Worm (Caenorhabditis elegans) whole organism, L3 larva: Measurements from ENCODE around the gene R01H10.4.

Source experiments
- R02D3.7 ChIP-seq: fragments of 150-350 bp; optimal IDR thresholded peaks from 2 replicates; lab custom pipeline; 2014; ENCODE audit warnings: missing biosample characterization, missing genetic modification characterization
- ama-1 ChIP-seq: fragments of 150-350 bp; optimal IDR thresholded peaks from 2 replicates; lab custom pipeline; 2018
- ceh-16 ChIP-seq: sonication (generic microtip); optimal IDR thresholded peaks from 2 replicates; lab custom pipeline; 2017; ENCODE audit warnings: missing biosample characterization, missing genetic modification characterization
- ceh-28 ChIP-seq: fragments of 150-350 bp; optimal IDR thresholded peaks from 2 replicates; lab custom pipeline; 2014; ENCODE audit warnings: missing biosample characterization, missing genetic modification reagents, missing genetic modification characterization
- ceh-9 ChIP-seq: sonication (generic microtip); optimal IDR thresholded peaks from 2 replicates; lab custom pipeline; 2018; ENCODE audit warnings: missing biosample characterization, missing genetic modification characterization
- daf-12 ChIP-seq: fragments of 150-350 bp; optimal IDR thresholded peaks from 2 replicates; lab custom pipeline; 2014; ENCODE audit warnings: missing biosample characterization, missing genetic modification reagents, missing genetic modification characterization
- egl-5 ChIP-seq: fragments of 150-350 bp; optimal IDR thresholded peaks from 2 replicates; lab custom pipeline; 2017; ENCODE audit warnings: missing biosample characterization, missing genetic modification reagents, missing genetic modification characterization, inconsistent platforms
- elt-1 ChIP-seq: fragments of 150-350 bp; optimal IDR thresholded peaks from 2 replicates; lab custom pipeline; 2014; ENCODE audit warnings: missing biosample characterization, missing genetic modification characterization
- elt-3 ChIP-seq, 3 experiments: fragments of 150-350 bp in 1 of 3; sonication (generic microtip) in 2 of 3; optimal IDR thresholded peaks; 2 replicates in 2 of 3; 4 replicates in 1 of 3; lab custom pipeline; 2014 to 2017; ENCODE audit warnings: missing biosample characterization in 3 of 3, missing genetic modification characterization in 3 of 3
- eor-1 ChIP-seq, 2 experiments: fragments of 150-350 bp; optimal IDR thresholded peaks; 2 replicates each; lab custom pipeline; 2014 to 2018; ENCODE audit warnings: missing biosample characterization in 2 of 2, missing genetic modification characterization in 2 of 2
- fkh-10 ChIP-seq: sonication (generic microtip); optimal IDR thresholded peaks from 2 replicates; lab custom pipeline; 2017; ENCODE audit warnings: missing biosample characterization, missing genetic modification reagents, missing genetic modification characterization
- fos-1 ChIP-seq: fragments of 150-350 bp; optimal IDR thresholded peaks from 2 replicates; lab custom pipeline; 2014; ENCODE audit warnings: missing biosample characterization, missing genetic modification characterization
- hmg-11 ChIP-seq: sonication (generic microtip); optimal IDR thresholded peaks from 2 replicates; lab custom pipeline; 2016; ENCODE audit warnings: missing genetic modification characterization, missing compliant biosample characterization
- lin-15B ChIP-seq: fragments of 150-350 bp; optimal IDR thresholded peaks from 2 replicates; lab custom pipeline; 2014; ENCODE audit warnings: missing biosample characterization, missing genetic modification characterization
- lin-39 ChIP-seq: fragments of 150-350 bp; optimal IDR thresholded peaks from 2 replicates; lab custom pipeline; 2018; ENCODE audit warnings: missing biosample characterization, missing genetic modification reagents, missing genetic modification characterization
- mdl-1 ChIP-seq: fragments of 150-350 bp; optimal IDR thresholded peaks from 2 replicates; lab custom pipeline; 2014; ENCODE audit warnings: missing biosample characterization, missing genetic modification characterization
- mml-1 ChIP-seq: fragments of 150-350 bp; sonication (generic microtip); optimal IDR thresholded peaks from 3 replicates; lab custom pipeline; 2014; ENCODE audit warnings: missing biosample characterization, missing genetic modification characterization
- nfya-1 ChIP-seq: sonication (generic microtip); optimal IDR thresholded peaks from 2 replicates; lab custom pipeline; 2017; ENCODE audit warnings: missing genetic modification characterization, mild to moderate bottlenecking, missing compliant biosample characterization, antibody characterized with exemption, moderate library complexity; ENCODE audit not compliant: insufficient read depth
- nhr-11 ChIP-seq: fragments of 150-350 bp; optimal IDR thresholded peaks from 2 replicates; lab custom pipeline; 2014; ENCODE audit warnings: missing biosample characterization, missing genetic modification characterization
- nhr-12 ChIP-seq: fragments of 150-350 bp; optimal IDR thresholded peaks from 2 replicates; lab custom pipeline; 2014; ENCODE audit warnings: missing biosample characterization, missing genetic modification characterization
- nhr-237 ChIP-seq: fragments of 150-350 bp; optimal IDR thresholded peaks from 2 replicates; lab custom pipeline; 2014; ENCODE audit warnings: missing biosample characterization, missing genetic modification characterization
- nhr-25 ChIP-seq: sonication (generic microtip); optimal IDR thresholded peaks from 2 replicates; lab custom pipeline; 2017; ENCODE audit warnings: missing biosample characterization, missing genetic modification characterization
- nhr-77 ChIP-seq: fragments of 150-350 bp; optimal IDR thresholded peaks from 2 replicates; lab custom pipeline; 2014; ENCODE audit warnings: missing biosample characterization, missing genetic modification characterization
- pha-4 ChIP-seq: fragments of 150-350 bp; optimal IDR thresholded peaks from 2 replicates; lab custom pipeline; 2014; ENCODE audit warnings: missing biosample characterization, missing genetic modification reagents, missing genetic modification characterization
- sea-2 ChIP-seq: fragments of 150-350 bp; sonication (generic microtip); optimal IDR thresholded peaks from 4 replicates; lab custom pipeline; 2014; ENCODE audit warnings: missing biosample characterization, missing genetic modification reagents, missing genetic modification characterization
- skn-1 ChIP-seq: fragments of 150-350 bp; optimal IDR thresholded peaks from 2 replicates; lab custom pipeline; 2014; ENCODE audit warnings: missing biosample characterization, missing genetic modification characterization
- snpc-4 ChIP-seq: fragments of 150-350 bp; optimal IDR thresholded peaks from 2 replicates; lab custom pipeline; 2014; ENCODE audit warnings: missing biosample characterization, missing genetic modification characterization
- tbx-2 ChIP-seq: sonication (generic microtip); optimal IDR thresholded peaks from 2 replicates; lab custom pipeline; 2016; ENCODE audit warnings: mild to moderate bottlenecking, missing genetic modification characterization, missing compliant biosample characterization
- unc-39 ChIP-seq: sonication (generic microtip); optimal IDR thresholded peaks from 4 replicates; lab custom pipeline; 2017; ENCODE audit warnings: missing biosample characterization, missing genetic modification characterization
- unc-62 ChIP-seq: fragments of 150-350 bp; sonication (generic microtip); optimal IDR thresholded peaks from 4 replicates; lab custom pipeline; 2014; ENCODE audit warnings: missing biosample characterization, missing genetic modification reagents, missing genetic modification characterization
- zag-1 ChIP-seq: fragments of 150-350 bp; optimal IDR thresholded peaks from 2 replicates; lab custom pipeline; 2014; ENCODE audit warnings: missing biosample characterization, missing genetic modification characterization
- ztf-11 ChIP-seq: fragments of 150-350 bp; optimal IDR thresholded peaks from 2 replicates; lab custom pipeline; 2014; ENCODE audit warnings: missing biosample characterization, missing genetic modification characterization
- ztf-4 ChIP-seq: fragments of 150-350 bp; optimal IDR thresholded peaks from 2 replicates; lab custom pipeline; 2014; ENCODE audit warnings: missing biosample characterization, missing genetic modification characterization

The R01H10.4 gene

ce11 chrIII:10251114-10251513, 3.5 kb upstream of the R01H10.4 start:
- TF ChIP-seq fos-1 (no peak), ztf-11 (tag; lab: Kevin White, UChicago) (no peak), R02D3.7 (tag; lab: Kevin White, UChicago) (no peak), snpc-4 (no peak), zag-1 (no peak), nhr-237 (no peak), ceh-16 (tag; lab: Kevin White, UChicago) (no peak), pha-4 (tag; lab: Kevin White, UChicago) (no peak), ama-1 (lab: Kevin White, UChicago) (no peak), unc-39 (tag; lab: Kevin White, UChicago) (no peak), lin-15B (tag; lab: Kevin White, UChicago) (no peak), ztf-4 (tag; lab: Kevin White, UChicago) (no peak), hmg-11 (tag; lab: Kevin White, UChicago) (no peak), skn-1 (no peak), nhr-12 (tag; lab: Kevin White, UChicago) (no peak), daf-12 (tag; lab: Kevin White, UChicago) (no peak), ceh-28 (tag; lab: Kevin White, UChicago) (no peak)

DNA sequence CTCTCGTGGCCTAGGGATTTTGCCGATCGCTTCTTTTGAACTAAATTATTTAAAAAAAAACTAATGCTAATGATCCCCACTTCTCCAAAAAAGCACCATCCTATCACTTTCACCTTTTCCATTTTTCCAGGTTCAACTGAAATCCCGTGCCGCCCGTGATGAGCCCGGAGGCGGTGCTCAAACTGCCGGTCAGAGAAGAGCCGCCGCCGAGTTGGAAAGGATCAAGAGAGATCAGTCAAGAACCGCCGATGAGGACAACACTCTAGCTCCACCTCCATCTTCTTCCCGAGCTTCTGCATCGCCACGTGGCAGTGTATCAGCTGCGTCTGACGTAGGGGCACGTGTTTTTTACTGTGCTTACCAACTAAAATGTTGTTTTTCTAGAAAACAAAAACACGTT, 1.3 kb upstream of the R01H10.4 start:
- no peak for TF ChIP-seq nhr-25 (tag; lab: Kevin White, UChicago)
- no peak for TF ChIP-seq fkh-10 (GFP tag; lab: Kevin White, UChicago)
- TF ChIP-seq mml-1 (tag; lab: Kevin White, UChicago), result no peak
- no peak for TF ChIP-seq ztf-11 (tag; lab: Kevin White, UChicago)
- no peak for TF ChIP-seq ceh-16 (tag; lab: Kevin White, UChicago)
- TF ChIP-seq fos-1, result no peak
- no peak for TF ChIP-seq hmg-11 (tag; lab: Kevin White, UChicago)
- TF ChIP-seq skn-1, result no peak
- no peak for TF ChIP-seq egl-5 (tag; lab: Kevin White, UChicago)
- no peak for TF ChIP-seq elt-1 (tag; lab: Kevin White, UChicago)
- no peak for TF ChIP-seq nhr-12 (tag; lab: Kevin White, UChicago)
- TF ChIP-seq ama-1 (lab: Kevin White, UChicago), result no peak
- TF ChIP-seq lin-39, result no peak
- no peak for TF ChIP-seq nhr-11 (tag; lab: Kevin White, UChicago)

DNA sequence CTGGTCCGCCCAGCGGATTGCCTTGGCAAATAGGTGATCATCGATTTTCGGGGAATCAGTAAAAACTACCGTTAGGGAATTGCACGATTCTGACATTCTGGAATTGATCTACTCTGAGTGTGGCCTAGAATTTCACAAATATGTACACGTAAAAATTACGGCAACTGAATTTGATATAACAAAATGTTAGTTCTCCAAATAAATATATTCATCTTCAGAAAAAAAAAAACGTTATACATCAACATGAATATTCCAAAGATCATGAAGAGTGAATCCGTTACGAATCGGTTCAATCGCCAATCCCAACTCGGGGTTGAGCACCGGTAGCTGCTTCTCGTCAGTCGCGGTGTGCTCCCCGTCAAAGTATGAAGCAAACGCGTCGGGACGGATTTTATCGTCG, 4.0 kb downstream of the R01H10.4 start, which contains the start of gene rip-1:
Gene rip-1 (minus strand): TSS at position 101 of the 400 bp plus-strand sequence.
- no peak for TF ChIP-seq mdl-1 (tag; lab: Kevin White, UChicago)
- no peak for TF ChIP-seq unc-62 (GFP tag; lab: Kevin White, UChicago)
- TF ChIP-seq ama-1 (lab: Kevin White, UChicago), result no peak
- TF ChIP-seq tbx-2, result no peak
- no peak for TF ChIP-seq nfya-1
- no peak for TF ChIP-seq pha-4 (tag; lab: Kevin White, UChicago)
- TF ChIP-seq, all 47 proteins: peak for 0

DNA sequence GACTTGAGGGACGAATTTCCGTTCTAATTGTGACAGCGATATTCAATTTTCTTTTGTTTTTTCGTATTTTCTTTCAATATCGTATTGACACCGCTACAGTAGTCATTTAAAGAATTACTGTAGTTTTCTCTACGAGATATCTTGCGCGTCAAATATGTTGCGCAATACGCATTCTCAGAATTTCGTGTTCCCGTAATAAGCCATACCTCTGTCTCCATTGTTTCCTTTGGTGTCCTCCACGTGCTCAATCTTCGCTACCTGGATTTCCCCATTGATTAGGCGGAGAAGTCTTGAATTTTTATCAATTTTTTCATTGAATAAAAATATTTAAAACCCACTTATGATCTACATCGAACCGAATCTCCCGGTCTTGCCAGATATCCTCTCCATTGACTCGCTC, 6.6 kb downstream of the R01H10.4 start:
- TF ChIP-seq lin-15B (tag; lab: Kevin White, UChicago) (no peak), fos-1 (no peak), ceh-28 (tag; lab: Kevin White, UChicago) (no peak), ama-1 (lab: Kevin White, UChicago) (no peak), pha-4 (tag; lab: Kevin White, UChicago) (no peak), lin-39 (no peak), nhr-77 (tag; lab: Kevin White, UChicago) (no peak), ztf-4 (tag; lab: Kevin White, UChicago) (no peak), tbx-2 (no peak), nfya-1 (no peak), R02D3.7 (tag; lab: Kevin White, UChicago) (no peak), eor-1 (tag; optimal IDR thresholded peaks at IDR 0.05; lab: Kevin White, UChicago) (no peak), sea-2 (GFP tag; lab: Kevin White, UChicago) (no peak), ztf-11 (tag; lab: Kevin White, UChicago) (no peak), ceh-9 (tag; lab: Kevin White, UChicago) (no peak)

DNA sequence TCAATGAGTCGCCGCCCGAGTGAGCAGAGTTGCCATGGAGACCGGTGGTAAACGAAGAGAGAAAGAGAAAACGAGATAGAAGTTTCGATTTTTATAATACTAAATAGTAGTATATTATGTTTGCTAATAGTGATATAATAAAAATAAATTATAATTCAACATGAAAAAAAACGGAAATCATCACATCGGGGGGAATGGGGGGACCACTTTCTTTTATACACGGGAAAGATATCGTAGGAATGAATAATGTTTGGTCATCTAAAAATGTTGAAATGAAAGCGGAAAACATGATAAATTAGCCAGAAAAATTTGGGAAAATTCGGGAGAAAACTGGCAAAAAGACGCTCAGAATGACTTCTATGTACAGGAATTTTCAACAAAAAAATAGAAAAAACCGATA, 7.1 kb downstream of the R01H10.4 start, which contains the start of gene bbs-5:
Gene bbs-5 (minus strand): TSS at position 101 of the 400 bp plus-strand sequence.
- TF ChIP-seq nhr-25 (tag; lab: Kevin White, UChicago) (no peak), elt-3 (tag; optimal IDR thresholded peaks at IDR 0.05; lab: Kevin White, UChicago) (no peak), nhr-237 (no peak), ceh-9 (tag; lab: Kevin White, UChicago) (no peak), nhr-11 (tag; lab: Kevin White, UChicago) (no peak)
- TF ChIP-seq, all 47 proteins: peak for 0
